Comparison of ENCODE assay signal across 6 worm cellular contexts in the genomic region with DNA sequence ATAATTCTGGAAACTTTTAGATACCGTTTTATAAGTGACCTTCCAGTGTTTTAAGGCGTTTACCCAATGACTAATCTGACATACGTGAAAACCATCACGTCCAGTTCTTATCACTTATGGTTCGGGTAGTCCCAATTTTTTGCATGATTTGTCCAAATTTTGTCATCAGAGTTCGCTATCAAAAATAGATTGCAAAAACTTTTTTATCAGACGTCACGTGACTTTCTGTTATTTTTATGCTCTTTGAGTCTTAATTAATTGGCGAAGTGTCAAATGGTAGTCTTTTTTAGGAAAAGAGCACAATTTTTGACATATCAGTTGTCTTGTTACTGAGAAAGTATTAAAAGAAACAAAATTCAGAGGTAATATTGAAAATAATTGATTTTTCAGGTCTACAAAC.
TF ChIP-seq lines count a peak whose summit lies in the region.

No protein-coding gene starts in this region.

TF ChIP-seq in whole organism, L1 larva, 84 proteins besides CTCF, POLR2A, EP300 and RAD21:
- TF ChIP-seq ama-1 (optimal IDR thresholded peaks at IDR 0.05; lab: Kevin White, UChicago) = no peak
- peak; percentile 86 for TF ChIP-seq elt-2 (tag; optimal IDR thresholded peaks at IDR 0.05; lab: Kevin White, UChicago)
- TF ChIP-seq lin-35 (GFP tag; optimal IDR thresholded peaks at IDR 0.05; lab: Kevin White, UChicago) = peak in 1 of 2 experiments; percentile 0
- TF ChIP-seq nhr-71 (tag; optimal IDR thresholded peaks at IDR 0.05; lab: Kevin White, UChicago) = no peak

TF ChIP-seq in whole organism, L2 larva, 48 proteins besides CTCF, POLR2A, EP300 and RAD21 (continues in another document):
- TF ChIP-seq R02D3.7 (tag; optimal IDR thresholded peaks at IDR 0.05; lab: Kevin White, UChicago) (no peak), lsy-2 (tag; optimal IDR thresholded peaks at IDR 0.05; lab: Kevin White, UChicago) (no peak), sem-4 (tag; optimal IDR thresholded peaks at IDR 0.05; lab: Kevin White, UChicago) (no peak), nhr-129 (tag; optimal IDR thresholded peaks at IDR 0.05; lab: Kevin White, UChicago) (no peak), ama-1 (optimal IDR thresholded peaks at IDR 0.05; lab: Kevin White, UChicago) (no peak), nhr-11 (tag; optimal IDR thresholded peaks at IDR 0.05; lab: Kevin White, UChicago) (no peak), sma-9 (GFP tag; optimal IDR thresholded peaks at IDR 0.05; lab: Kevin White, UChicago) (peak; percentile 38), sma-9 (tag; optimal IDR thresholded peaks at IDR 0.05; lab: Kevin White, UChicago) (no peak), fos-1 (tag; optimal IDR thresholded peaks at IDR 0.05; lab: Kevin White, UChicago) (peak; percentile 16), peb-1 (tag; optimal IDR thresholded peaks at IDR 0.05; lab: Kevin White, UChicago) (no peak), nhr-21 (tag; optimal IDR thresholded peaks at IDR 0.05; lab: Kevin White, UChicago) (no peak), alr-1 (tag; optimal IDR thresholded peaks at IDR 0.05; lab: Kevin White, UChicago) (no peak), blmp-1 (tag; optimal IDR thresholded peaks at IDR 0.05; lab: Kevin White, UChicago; ENCODE audit: insufficient read depth) (no peak), nhr-237 (tag; optimal IDR thresholded peaks at IDR 0.05; lab: Kevin White, UChicago) (no peak), skn-1 (tag; optimal IDR thresholded peaks at IDR 0.05; lab: Kevin White, UChicago) (no peak), aly-2 (tag; optimal IDR thresholded peaks at IDR 0.05; lab: Kevin White, UChicago) (no peak), lin-11 (tag; optimal IDR thresholded peaks at IDR 0.05; lab: Kevin White, UChicago) (no peak), egl-27 (tag; optimal IDR thresholded peaks at IDR 0.05; lab: Kevin White, UChicago) (no peak)

TF ChIP-seq in whole organism, L3 larva, 47 proteins besides CTCF, POLR2A, EP300 and RAD21:
- TF ChIP-seq elt-2 (tag; optimal IDR thresholded peaks at IDR 0.05; lab: Kevin White, UChicago) = peak; percentile 90
- peak; percentile 66 for TF ChIP-seq pqm-1 (tag; optimal IDR thresholded peaks at IDR 0.05; lab: Kevin White, UChicago)
- no peak for TF ChIP-seq ceh-16 (tag; optimal IDR thresholded peaks at IDR 0.05; lab: Kevin White, UChicago)
- TF ChIP-seq nhr-28 (tag; optimal IDR thresholded peaks at IDR 0.05; lab: Kevin White, UChicago) = no peak
- TF ChIP-seq pha-4 (tag; optimal IDR thresholded peaks at IDR 0.05; lab: Kevin White, UChicago) = peak; percentile 45

TF ChIP-seq in whole organism, L4 larva, 104 proteins besides CTCF, POLR2A, EP300 and RAD21 (continues in another document):
- TF ChIP-seq dve-1 (tag; optimal IDR thresholded peaks at IDR 0.05; lab: Kevin White, UChicago; ENCODE audit: insufficient read depth) (peak; percentile 53), mes-2 (tag; optimal IDR thresholded peaks at IDR 0.05; lab: Kevin White, UChicago; ENCODE audit: poor library complexity, severe bottlenecking) (no peak), nhr-28 (tag; optimal IDR thresholded peaks at IDR 0.05; lab: Kevin White, UChicago) (peak; percentile 40), nhr-76 (tag; optimal IDR thresholded peaks at IDR 0.05; lab: Kevin White, UChicago) (no peak), pqm-1 (tag; optimal IDR thresholded peaks at IDR 0.05; lab: Kevin White, UChicago) (peak; percentile 71), ctbp-1 (GFP tag; IDR thresholded peaks at IDR 0.05; lab: Robert Waterston, UW) (no peak), ceh-32 (tag; optimal IDR thresholded peaks at IDR 0.05; lab: Kevin White, UChicago; ENCODE audit: poor library complexity) (no peak), daf-19 (GFP tag; conservative IDR thresholded peaks at IDR 0.05; lab: Robert Waterston, UW) (no peak), zip-11 (GFP tag; IDR thresholded peaks at IDR 0.05; lab: Robert Waterston, UW) (no peak), hlh-11 (tag; optimal IDR thresholded peaks at IDR 0.05; lab: Kevin White, UChicago) (peak; percentile 60), D1046.2 (GFP tag; IDR thresholded peaks at IDR 0.05; lab: Robert Waterston, UW) (no peak), skn-1 (tag; optimal IDR thresholded peaks at IDR 0.05; lab: Kevin White, UChicago) (no peak), ama-1 (optimal IDR thresholded peaks at IDR 0.05; lab: Kevin White, UChicago) (no peak), lin-1 (GFP tag; IDR thresholded peaks at IDR 0.05; lab: Robert Waterston, UW) (no peak), snpc-4 (tag; optimal IDR thresholded peaks at IDR 0.05; lab: Kevin White, UChicago) (no peak), F49E8.2 (tag; optimal IDR thresholded peaks at IDR 0.05; lab: Kevin White, UChicago; ENCODE audit: borderline replicate concordance) (no peak), hlh-30 (tag; optimal IDR thresholded peaks at IDR 0.05; lab: Kevin White, UChicago; ENCODE audit: insufficient read depth) (peak; percentile 20), Y48G9A.11 (GFP tag; IDR thresholded peaks at IDR 0.05; lab: Robert Waterston, UW) (no peak), lim-7 (GFP tag; IDR thresholded peaks at IDR 0.05; lab: Robert Waterston, UW) (no peak), nhr-102 (tag; optimal IDR thresholded peaks at IDR 0.05; lab: Kevin White, UChicago) (peak; percentile 6), tra-1 (GFP tag; IDR thresholded peaks at IDR 0.05; lab: Robert Waterston, UW) (peak; percentile 53; the same call in 1 of the 2 replicates)

TF ChIP-seq in whole organism, late embryonic, 69 proteins besides CTCF, POLR2A, EP300 and RAD21:
- TF ChIP-seq hlh-30 (tag; optimal IDR thresholded peaks at IDR 0.05; lab: Kevin White, UChicago; ENCODE audit: insufficient read depth) (peak; percentile 56), hlh-6 (tag; optimal IDR thresholded peaks at IDR 0.05; lab: Kevin White, UChicago) (no peak), dve-1 (tag; optimal IDR thresholded peaks at IDR 0.05; lab: Kevin White, UChicago) (no peak)

TF ChIP-seq in whole organism, young adult, 124 proteins besides CTCF, POLR2A, EP300 and RAD21:
- TF ChIP-seq cebp-1 (GFP tag; IDR thresholded peaks at IDR 0.05; lab: Robert Waterston, UW) (no peak), cebp-1 (tag; optimal IDR thresholded peaks at IDR 0.05; lab: Kevin White, UChicago) (peak; percentile 36), mcd-1 (GFP tag; IDR thresholded peaks at IDR 0.05; lab: Robert Waterston, UW) (no peak), unc-62 (GFP tag; optimal IDR thresholded peaks at IDR 0.05; lab: Kevin White, UChicago) (peak; percentile 4), nhr-80 (tag; optimal IDR thresholded peaks at IDR 0.05; lab: Kevin White, UChicago) (peak; percentile 77)
